Fruit fly (Drosophila melanogaster): ENCODE data around the gene fred.

dm6 chr2L:4012089-4012488, 20.6 kb upstream of the fred start:
- TF ChIP-seq usp (GFP tag; optimal IDR thresholded peaks at IDR 0.05): no peak
- no peak for TF ChIP-seq EcR (GFP tag; optimal IDR thresholded peaks at IDR 0.05)
- TF ChIP-seq CG8478 (optimal IDR thresholded peaks at IDR 0.05): no peak
- no peak for TF ChIP-seq pan (optimal IDR thresholded peaks at IDR 0.05)
- TF ChIP-seq psq (optimal IDR thresholded peaks at IDR 0.05): no peak
- no peak for TF ChIP-seq Dll (optimal IDR thresholded peaks at IDR 0.05)
